Fruit fly (Drosophila melanogaster) whole organism: ENCODE measurements around the gene CG13308.

ENCODE experiments used
- CG8478 ChIP-seq: fragments of >200 bp; optimal IDR thresholded peaks from 2 replicates; lab custom pipeline; 2018; ENCODE audit warnings: inconsistent platforms
- EcR ChIP-seq, 2 experiments: fragments of >200 bp; optimal IDR thresholded peaks; 2 replicates each; lab custom pipeline; 2017; ENCODE audit warnings: missing biosample characterization in 2 of 2, missing genetic modification characterization in 2 of 2, missing genetic modification reagents in 2 of 2
- pan ChIP-seq: fragments of >200 bp; optimal IDR thresholded peaks from 2 replicates; lab custom pipeline; 2017
- psq ChIP-seq: fragments of >200 bp; optimal IDR thresholded peaks from 2 replicates; lab custom pipeline; 2017
- usp ChIP-seq: fragments of >200 bp; optimal IDR thresholded peaks from 2 replicates; lab custom pipeline; 2017; ENCODE audit warnings: missing biosample characterization, missing genetic modification characterization, mixed read lengths

- TF ChIP-seq EcR (GFP tag; optimal IDR thresholded peaks at IDR 0.05; lab: Kevin White, UChicago) (no peak), pan (lab: Kevin White, UChicago) (no peak), CG8478 (lab: Kevin White, UChicago) (no peak), psq (lab: Kevin White, UChicago) (no peak), usp (GFP tag; lab: Kevin White, UChicago) (no peak)
Observed at dm6 chr3L:8821708-8822660, 13.6 kb downstream of the CG13308 start.
